Worm (Caenorhabditis elegans) whole organism, L1 larva: ENCODE data around the gene C14A6.8.
"Not testable (repeated sequence)": the region's sequence is repeated elsewhere in the genome, so short reads cannot be mapped to it uniquely, and the experiment has no call there.

Experiments
- C34B4.2 ChIP-seq: sonication (generic microtip); optimal IDR thresholded peaks from 2 replicates; lab custom pipeline; 2017; ENCODE audit warnings: mild to moderate bottlenecking, missing genetic modification characterization, missing compliant biosample characterization
- aly-2 ChIP-seq: fragments of 150-350 bp; optimal IDR thresholded peaks from 2 replicates; lab custom pipeline; 2014; ENCODE audit warnings: missing biosample characterization, missing genetic modification characterization
- ces-1 ChIP-seq: fragments of 150-350 bp; optimal IDR thresholded peaks from 2 replicates; lab custom pipeline; 2014; ENCODE audit warnings: missing biosample characterization, missing genetic modification reagents, missing genetic modification characterization
- dpl-1 ChIP-seq, 3 experiments: fragments of 150-350 bp in 2 of 3; sonication (generic microtip) in 1 of 3; optimal IDR thresholded peaks; 2 replicates each; lab custom pipeline; 2014 to 2017; ENCODE audit warnings: missing biosample characterization in 3 of 3, missing genetic modification characterization in 3 of 3, missing genetic modification reagents in 3 of 3
- elt-3 ChIP-seq, 6 experiments: fragments of 150-350 bp in 1 of 6; sonication (generic microtip); optimal IDR thresholded peaks; 2 replicates each; lab custom pipeline; 2017 to 2018; ENCODE audit warnings: missing biosample characterization in 6 of 6, missing genetic modification characterization in 6 of 6, inconsistent platforms in 1 of 6
- fos-1 ChIP-seq: fragments of 150-350 bp; optimal IDR thresholded peaks from 2 replicates; lab custom pipeline; 2014; ENCODE audit warnings: missing biosample characterization, missing genetic modification characterization
- hlh-17 ChIP-seq: fragments of 200-800 bp; sonication (Bioruptor generic); optimal IDR thresholded peaks from 2 replicates; lab custom pipeline; 2018; ENCODE audit warnings: missing genetic modification characterization, mild to moderate bottlenecking, missing compliant biosample characterization, moderate library complexity, borderline replicate concordance
- mep-1 ChIP-seq: fragments of 150-350 bp; optimal IDR thresholded peaks from 2 replicates; lab custom pipeline; 2014; ENCODE audit warnings: missing biosample characterization, missing genetic modification characterization
- nhr-71 ChIP-seq: sonication (generic microtip); optimal IDR thresholded peaks from 2 replicates; lab custom pipeline; 2016; ENCODE audit warnings: mild to moderate bottlenecking, missing genetic modification characterization, moderate library complexity, missing compliant biosample characterization
- rnt-1 ChIP-seq: sonication (generic microtip); optimal IDR thresholded peaks from 2 replicates; lab custom pipeline; 2016; ENCODE audit warnings: mild to moderate bottlenecking, missing genetic modification characterization, moderate library complexity, missing compliant biosample characterization
- skn-1 ChIP-seq: fragments of 150-350 bp; optimal IDR thresholded peaks from 2 replicates; lab custom pipeline; 2014; ENCODE audit warnings: missing biosample characterization, missing genetic modification characterization
- sup-37 ChIP-seq: fragments of 200-800 bp; sonication (Bioruptor generic); optimal IDR thresholded peaks from 2 replicates; lab custom pipeline; 2018; ENCODE audit warnings: mild to moderate bottlenecking, missing genetic modification characterization, missing compliant biosample characterization
- unc-62 ChIP-seq: fragments of 150-350 bp; optimal IDR thresholded peaks from 2 replicates; lab custom pipeline; 2014; ENCODE audit warnings: missing biosample characterization, missing genetic modification reagents, missing genetic modification characterization
- xbp-1 ChIP-seq: sonication (generic microtip); optimal IDR thresholded peaks from 2 replicates; lab custom pipeline; 2016; ENCODE audit warnings: missing genetic modification characterization, missing compliant biosample characterization

DNA sequence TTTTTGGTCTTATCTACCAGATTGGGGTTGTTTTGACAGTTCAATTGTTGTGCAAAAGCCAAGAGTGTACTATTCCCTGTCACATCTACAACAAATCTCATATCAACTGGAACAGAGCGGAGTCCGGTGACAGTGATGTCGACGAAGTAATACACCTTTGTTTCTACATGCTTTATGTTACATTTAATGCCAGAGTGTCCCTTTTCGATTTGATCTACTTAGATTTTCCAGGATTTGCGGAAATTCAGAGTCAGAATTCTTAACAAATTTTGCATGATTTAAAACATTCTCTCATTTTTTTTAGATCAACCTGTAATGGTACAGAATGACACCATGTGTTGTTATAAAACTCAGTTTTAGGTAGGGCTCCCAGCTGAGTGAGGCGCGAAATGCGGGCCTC lies 44.7 kb upstream of the C14A6.8 start, which contains the start of gene F16H6.8:
- not testable (repeated sequence) for TF ChIP-seq elt-3 (tag; optimal IDR thresholded peaks at IDR 0.05; lab: Kevin White, UChicago); skn-1 (tag; lab: Kevin White, UChicago); xbp-1 (tag; lab: Kevin White, UChicago); ces-1 (GFP tag; lab: Kevin White, UChicago); nhr-71 (tag; lab: Kevin White, UChicago); C34B4.2 (tag; lab: Kevin White, UChicago); dpl-1 (GFP tag; optimal IDR thresholded peaks at IDR 0.05; lab: Kevin White, UChicago); sup-37 (GFP tag; lab: Kevin White, UChicago); fos-1; hlh-17; rnt-1 (tag; lab: Kevin White, UChicago); unc-62 (GFP tag; lab: Kevin White, UChicago); aly-2 (tag; lab: Kevin White, UChicago); mep-1 (tag; lab: Kevin White, UChicago)
